Worm (Caenorhabditis elegans): Measurements from ENCODE around the gene Y60A3A.24.
A peak's percentile ranks its signal among the peaks of the same experiment; 100 is the strongest.

Y60A3A.24 gene

ce11 chrV:19981832-19982462, at the start of gene Y60A3A.24:
Gene Y60A3A.24 (minus strand): TSS chrV:19981882.
- TF ChIP-seq W03F9.2 (tag; optimal IDR thresholded peaks at IDR 0.05) (no peak), him-1 (tag; optimal IDR thresholded peaks at IDR 0.05) (no peak), dao-5 (tag; optimal IDR thresholded peaks at IDR 0.05) (no peak)

DNA sequence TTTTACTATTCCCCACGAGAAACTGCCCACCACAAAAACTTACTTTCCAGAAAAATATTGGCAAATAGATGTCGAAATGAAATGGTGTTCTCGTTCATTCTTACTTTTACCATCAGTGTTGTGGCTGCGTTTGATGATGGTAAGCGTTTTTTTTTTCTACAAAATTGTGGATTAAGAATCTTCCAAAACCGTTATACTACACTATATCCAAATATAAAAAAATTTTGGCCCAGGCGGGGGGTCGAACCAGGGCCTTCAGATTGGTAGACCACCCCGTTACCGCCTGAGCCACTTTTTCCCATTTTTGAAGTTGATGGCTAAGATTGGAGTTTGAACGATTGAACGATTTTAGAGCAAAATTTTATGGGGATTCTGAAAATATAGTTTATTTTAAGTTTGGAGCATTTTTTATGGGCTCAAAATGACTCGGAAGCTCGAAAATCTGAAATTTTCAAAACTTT, 41.3 kb upstream of the Y60A3A.24 start, which contains the start of gene lgc-55:
Gene lgc-55, plus strand, starts transcription at position 51 of the 461 bp plus-strand sequence.
- TF ChIP-seq W03F9.2 (tag; optimal IDR thresholded peaks at IDR 0.05): no peak
- no peak for TF ChIP-seq dao-5 (tag; optimal IDR thresholded peaks at IDR 0.05)
- no peak for TF ChIP-seq him-1 (tag; optimal IDR thresholded peaks at IDR 0.05)

ce11 chrV:20021347-20021746, 39.7 kb upstream of the Y60A3A.24 start:
- TF ChIP-seq him-1 (tag; optimal IDR thresholded peaks at IDR 0.05): no peak
- no peak for TF ChIP-seq W03F9.2 (tag; optimal IDR thresholded peaks at IDR 0.05)
- TF ChIP-seq dao-5 (tag; optimal IDR thresholded peaks at IDR 0.05): no peak

DNA sequence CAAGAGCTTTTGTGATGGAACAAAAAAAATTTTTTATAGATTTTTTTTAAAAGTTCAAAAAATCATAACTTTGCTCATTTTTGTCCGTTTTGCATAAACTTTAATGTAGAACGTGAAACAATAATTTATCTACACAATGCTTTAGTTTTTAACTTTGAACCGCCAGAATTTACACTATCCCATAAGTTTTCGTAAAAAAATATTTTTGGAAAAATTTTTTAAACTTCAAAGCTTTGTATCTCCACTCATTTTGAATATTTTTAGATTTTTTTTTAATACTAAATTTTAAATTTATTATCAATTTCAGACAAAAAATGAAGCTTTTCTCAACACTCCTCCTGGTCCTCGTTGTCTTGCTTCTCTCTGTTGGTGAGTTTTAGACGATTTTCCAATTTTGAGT, 30.0 kb upstream of the Y60A3A.24 start, which contains the start of gene Y60A3A.21:
Gene Y60A3A.21, plus strand, starts transcription at position 301 of the 400 bp plus-strand sequence.
- TF ChIP-seq dao-5 (tag; optimal IDR thresholded peaks at IDR 0.05): no peak
- TF ChIP-seq him-1 (tag; optimal IDR thresholded peaks at IDR 0.05): no peak
- TF ChIP-seq W03F9.2 (tag; optimal IDR thresholded peaks at IDR 0.05): no peak

ce11 chrV:20011199-20011598, 29.5 kb upstream of the Y60A3A.24 start:
- TF ChIP-seq W03F9.2 (tag; optimal IDR thresholded peaks at IDR 0.05): no peak
- TF ChIP-seq dao-5 (tag; optimal IDR thresholded peaks at IDR 0.05): no peak
- TF ChIP-seq him-1 (tag; optimal IDR thresholded peaks at IDR 0.05): no peak

DNA sequence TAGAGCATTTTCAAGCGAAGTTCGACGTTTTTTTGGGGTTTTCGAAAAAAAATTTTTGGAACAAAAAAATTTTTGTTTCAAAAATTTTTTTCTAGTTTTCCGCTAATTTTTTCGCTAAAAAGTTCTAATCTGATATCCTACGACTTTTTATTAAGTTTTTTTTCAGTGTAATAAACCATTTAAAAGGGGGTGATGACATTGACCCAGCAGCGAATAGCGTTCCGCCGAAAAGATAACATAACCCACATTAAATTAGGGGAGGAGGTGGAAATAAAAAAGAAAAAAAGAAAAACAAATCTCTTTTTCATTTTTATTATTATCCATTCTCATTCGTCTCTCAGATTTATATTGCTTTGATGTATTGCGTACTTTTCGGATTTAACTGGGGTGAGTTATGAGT, 25.8 kb upstream of the Y60A3A.24 start, which contains the start of gene Y60A3A.23:
Gene Y60A3A.23, plus strand, starts transcription at position 301 of the 400 bp plus-strand sequence.
- TF ChIP-seq him-1 (tag; optimal IDR thresholded peaks at IDR 0.05): no peak
- no peak for TF ChIP-seq W03F9.2 (tag; optimal IDR thresholded peaks at IDR 0.05)
- TF ChIP-seq dao-5 (tag; optimal IDR thresholded peaks at IDR 0.05): no peak

ce11 chrV:20005724-20006132, 24.0 kb upstream of the Y60A3A.24 start:
- TF ChIP-seq W03F9.2 (tag; optimal IDR thresholded peaks at IDR 0.05) (no peak), him-1 (tag; optimal IDR thresholded peaks at IDR 0.05) (peak; percentile 23)

DNA sequence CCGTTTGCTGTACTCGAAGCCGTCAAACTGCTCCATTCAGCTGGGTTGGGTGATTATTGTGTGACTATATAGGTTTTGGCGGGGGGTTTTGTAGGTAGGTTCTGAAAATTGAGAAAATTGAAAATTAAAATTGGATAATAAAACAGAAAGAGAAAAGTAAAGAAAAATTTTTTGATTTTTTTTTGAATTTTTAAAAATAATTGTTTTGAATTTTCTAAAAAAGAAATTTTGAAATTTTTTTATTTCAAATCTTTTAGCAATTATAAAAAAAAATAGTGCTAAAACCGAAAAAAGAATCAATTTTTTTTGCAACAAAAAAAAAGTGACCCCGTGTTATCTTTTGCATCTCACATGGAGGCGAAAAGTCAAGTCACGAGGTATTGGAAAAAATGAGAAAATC, 22.7 kb upstream of the Y60A3A.24 start, which contains the start of gene unc-51:
Gene unc-51, minus strand, starts transcription at position 101 of the 400 bp plus-strand sequence.
- no peak for TF ChIP-seq dao-5 (tag; optimal IDR thresholded peaks at IDR 0.05)
- no peak for TF ChIP-seq W03F9.2 (tag; optimal IDR thresholded peaks at IDR 0.05)
- TF ChIP-seq him-1 (tag; optimal IDR thresholded peaks at IDR 0.05): no peak

ce11 chrV:20002194-20002593, 20.5 kb upstream of the Y60A3A.24 start:
- TF ChIP-seq dao-5 (tag; optimal IDR thresholded peaks at IDR 0.05): no peak
- TF ChIP-seq him-1 (tag; optimal IDR thresholded peaks at IDR 0.05): no peak
- no peak for TF ChIP-seq W03F9.2 (tag; optimal IDR thresholded peaks at IDR 0.05)

DNA sequence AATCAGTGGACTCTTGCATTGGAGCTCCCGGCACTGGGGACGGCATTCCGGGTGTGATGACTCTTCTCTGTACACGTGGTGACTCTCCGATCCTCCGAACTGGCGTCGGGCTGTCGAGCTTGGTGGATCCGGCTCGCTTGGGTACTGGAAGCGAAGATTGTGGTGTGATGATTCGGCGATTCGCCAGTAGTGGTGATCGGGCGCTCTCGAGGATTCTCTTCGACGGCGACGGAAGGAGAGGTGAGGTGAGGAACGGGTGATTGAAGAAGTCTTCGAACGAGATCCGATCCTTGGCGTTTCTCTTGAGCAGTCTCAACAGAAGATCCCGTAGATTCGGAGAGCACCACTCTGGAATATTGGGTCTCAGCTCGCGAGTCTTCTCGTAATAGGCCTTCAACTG, 19.0 kb upstream of the Y60A3A.24 start:
- TF ChIP-seq dao-5 (tag; optimal IDR thresholded peaks at IDR 0.05) (no peak), W03F9.2 (tag; optimal IDR thresholded peaks at IDR 0.05) (no peak), him-1 (tag; optimal IDR thresholded peaks at IDR 0.05) (no peak)

ce11 chrV:19999789-20000188, 18.1 kb upstream of the Y60A3A.24 start:
- no peak for TF ChIP-seq dao-5 (tag; optimal IDR thresholded peaks at IDR 0.05)
- no peak for TF ChIP-seq W03F9.2 (tag; optimal IDR thresholded peaks at IDR 0.05)
- no peak for TF ChIP-seq him-1 (tag; optimal IDR thresholded peaks at IDR 0.05)

ce11 chrV:19999100-19999499, 17.4 kb upstream of the Y60A3A.24 start:
- no peak for TF ChIP-seq him-1 (tag; optimal IDR thresholded peaks at IDR 0.05)
- TF ChIP-seq dao-5 (tag; optimal IDR thresholded peaks at IDR 0.05): no peak
- no peak for TF ChIP-seq W03F9.2 (tag; optimal IDR thresholded peaks at IDR 0.05)

DNA sequence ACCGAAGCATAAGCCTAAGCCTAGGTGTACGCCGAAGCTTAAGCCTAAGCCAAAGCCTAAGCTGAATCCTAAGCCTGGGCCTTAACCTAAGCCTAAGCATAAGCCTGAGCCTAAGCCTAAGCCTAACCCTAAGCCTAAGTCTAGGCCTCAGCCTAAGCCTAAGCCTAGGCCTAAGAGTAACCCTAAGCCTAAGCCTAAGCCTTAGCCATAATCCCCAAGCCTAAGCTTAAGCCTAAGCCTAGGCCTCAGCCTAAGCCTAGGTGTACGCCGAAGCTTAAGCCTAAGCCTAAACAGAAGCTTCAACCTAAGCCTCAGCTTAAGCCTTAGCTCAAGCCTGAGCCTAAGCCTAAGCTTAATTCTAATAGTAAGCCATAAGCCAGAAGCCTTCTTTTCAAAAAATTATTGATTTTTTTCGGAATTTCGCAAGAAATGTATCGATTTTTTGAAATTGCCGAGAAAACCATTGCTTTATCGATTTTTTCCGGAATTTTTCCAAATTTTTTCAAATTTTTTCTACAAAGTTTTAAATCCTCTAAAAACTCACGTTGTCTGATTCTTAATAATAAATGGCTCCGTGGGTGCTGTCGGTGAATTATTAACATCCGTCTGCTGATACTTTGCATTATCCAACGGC, 16.6 kb upstream of the Y60A3A.24 start:
- no peak for TF ChIP-seq him-1 (tag; optimal IDR thresholded peaks at IDR 0.05)
- TF ChIP-seq dao-5 (tag; optimal IDR thresholded peaks at IDR 0.05): no peak

DNA sequence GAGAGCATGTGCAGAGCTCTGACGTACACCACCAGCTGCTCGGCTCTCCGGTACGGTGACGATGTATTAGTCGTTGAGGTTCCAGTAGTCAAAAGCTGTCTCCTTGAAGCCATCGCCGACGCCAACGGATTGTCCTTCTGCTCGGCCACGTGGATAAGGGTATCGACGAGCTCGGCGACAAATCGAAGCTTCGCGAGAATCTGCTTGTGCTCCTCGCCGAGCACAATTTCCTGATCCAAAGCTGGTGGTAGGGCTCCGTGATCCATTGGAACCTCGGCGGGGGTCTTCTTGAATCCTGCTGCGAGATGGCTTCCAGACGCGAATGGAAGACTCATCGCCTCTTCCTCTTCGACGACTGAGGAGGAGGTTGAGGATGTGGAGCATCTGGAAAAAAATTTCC, 15.8 kb upstream of the Y60A3A.24 start:
- TF ChIP-seq dao-5 (tag; optimal IDR thresholded peaks at IDR 0.05) (no peak), W03F9.2 (tag; optimal IDR thresholded peaks at IDR 0.05) (no peak), him-1 (tag; optimal IDR thresholded peaks at IDR 0.05) (no peak)

Measured in whole organism, L4/young adult.